Worm (Caenorhabditis elegans) whole organism, L4 larva: ENCODE measurements around the gene T05C3.6.

Source experiments
- F49E8.2 ChIP-seq: sonication (generic microtip); optimal IDR thresholded peaks from 2 replicates; lab custom pipeline; 2016; ENCODE audit warnings: missing compliant biosample characterization, mild to moderate bottlenecking, missing genetic modification characterization, borderline replicate concordance
- Y48G9A.11 ChIP-seq: fragments of 200-800 bp; sonication (Bioruptor generic); IDR thresholded peaks from 2 replicates; pipeline ENCODE4 v1.3.6; 2022; ENCODE audit warnings: missing genetic modification reagents, missing genetic modification characterization, missing compliant biosample characterization
- aly-2 ChIP-seq: sonication (generic microtip); optimal IDR thresholded peaks from 2 replicates; lab custom pipeline; 2018; ENCODE audit warnings: missing biosample characterization, missing genetic modification characterization
- ceh-20 ChIP-seq: fragments of 200-800 bp; sonication (Bioruptor generic); IDR thresholded peaks from 2 replicates; pipeline ENCODE4 v1.3.6; 2022; ENCODE audit warnings: missing genetic modification reagents, missing genetic modification characterization, missing compliant biosample characterization
- dpl-1 ChIP-seq: fragments of 150-350 bp; optimal IDR thresholded peaks from 2 replicates; lab custom pipeline; 2014; ENCODE audit warnings: missing biosample characterization, missing genetic modification reagents, missing genetic modification characterization
- dve-1 ChIP-seq: sonication (generic microtip); optimal IDR thresholded peaks from 2 replicates; lab custom pipeline; 2017; ENCODE audit warnings: antibody characterized with exemption, mild to moderate bottlenecking, missing genetic modification characterization, missing compliant biosample characterization; ENCODE audit not compliant: insufficient read depth
- jun-1 ChIP-seq: fragments of 150-350 bp; optimal IDR thresholded peaks from 2 replicates; lab custom pipeline; 2014; ENCODE audit warnings: missing biosample characterization, missing genetic modification reagents, missing genetic modification characterization
- lin-39 ChIP-seq: fragments of 150-350 bp; optimal IDR thresholded peaks from 2 replicates; lab custom pipeline; 2014; ENCODE audit warnings: missing biosample characterization, missing genetic modification reagents, missing genetic modification characterization
- mep-1 ChIP-seq: fragments of 150-350 bp; sonication (generic microtip); optimal IDR thresholded peaks from 3 replicates; lab custom pipeline; 2014; ENCODE audit warnings: missing biosample characterization, missing genetic modification characterization
- nhr-28 ChIP-seq: fragments of 150-350 bp; optimal IDR thresholded peaks from 2 replicates; lab custom pipeline; 2014; ENCODE audit warnings: missing biosample characterization, missing genetic modification characterization
- rbr-2 ChIP-seq: sonication (generic microtip); optimal IDR thresholded peaks from 2 replicates; lab custom pipeline; 2016; ENCODE audit warnings: missing genotype, missing genetic modification characterization, missing compliant biosample characterization
- tra-1 ChIP-seq: fragments of 200-800 bp; sonication (Bioruptor generic); IDR thresholded peaks from 2 replicates; pipeline ENCODE4 v1.3.6; 2022; ENCODE audit warnings: missing genetic modification reagents, missing genetic modification characterization, missing compliant biosample characterization
- ztf-11 ChIP-seq: fragments of 150-350 bp; optimal IDR thresholded peaks from 2 replicates; lab custom pipeline; 2014; ENCODE audit warnings: missing biosample characterization, missing genetic modification characterization

DNA sequence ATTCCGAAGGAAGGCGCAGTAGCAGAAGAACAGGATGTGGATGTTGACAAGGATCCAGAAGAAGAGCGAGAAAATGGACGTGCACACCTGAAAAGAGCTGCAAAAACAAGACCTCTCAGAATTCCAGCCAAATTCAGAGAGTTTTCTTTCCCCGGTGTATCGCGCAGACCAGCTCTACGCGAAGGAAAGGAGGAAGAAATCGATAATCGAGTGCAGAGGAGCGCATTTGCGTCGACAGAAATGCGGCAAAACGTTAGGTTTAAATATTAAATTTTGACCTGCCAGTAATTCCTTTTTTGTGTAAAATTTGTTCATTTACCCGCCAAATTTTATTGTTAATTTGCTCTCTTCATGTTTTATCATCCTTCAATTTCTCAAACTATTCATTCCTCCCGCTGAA lies 12.5 kb upstream of the T05C3.6 start:
- no peak for TF ChIP-seq aly-2 (tag; lab: Kevin White, UChicago)
- TF ChIP-seq F49E8.2 (tag; lab: Kevin White, UChicago) = no peak
- no peak for TF ChIP-seq dpl-1 (GFP tag; lab: Kevin White, UChicago)
- TF ChIP-seq jun-1 (tag; lab: Kevin White, UChicago) = no peak
- TF ChIP-seq nhr-28 (tag; lab: Kevin White, UChicago) = no peak
- no peak for TF ChIP-seq rbr-2
- TF ChIP-seq lin-39 (tag; lab: Kevin White, UChicago) = no peak
- no peak for TF ChIP-seq ceh-20 (GFP tag; lab: Robert Waterston, UW)
- TF ChIP-seq ztf-11 (tag; lab: Kevin White, UChicago) = no peak
- TF ChIP-seq tra-1 (GFP tag; lab: Robert Waterston, UW) = no peak
- TF ChIP-seq dve-1 (tag; lab: Kevin White, UChicago) = no peak
- no peak for TF ChIP-seq Y48G9A.11 (GFP tag; lab: Robert Waterston, UW)
- no peak for TF ChIP-seq mep-1
